Worm (Caenorhabditis elegans): ENCODE measurements around the gene tps-2.
A peak's percentile ranks its signal among the peaks of the same experiment; 100 is the strongest.

The tps-2 gene

ce11 chrII:14561549-14562115 lies 39.1 kb upstream of the tps-2 start, which contains the start of gene mog-4 (continued):
- TF ChIP-seq hsf-1 (GFP tag; IDR thresholded peaks at IDR 0.05) (peak; percentile 93), Y53F4B.3 (GFP tag; IDR thresholded peaks at IDR 0.05) (peak; percentile 93), gei-17 (GFP tag; optimal IDR thresholded peaks at IDR 0.05) (peak; percentile 66), nfya-2 (GFP tag; IDR thresholded peaks at IDR 0.05) (peak; percentile 89), F23B12.7 (tag; optimal IDR thresholded peaks at IDR 0.05; ENCODE audit: insufficient read depth) (peak; percentile 25), rcor-1 (GFP tag; IDR thresholded peaks at IDR 0.05) (peak; percentile 99), lir-1 (GFP tag; conservative IDR thresholded peaks at IDR 0.05) (peak; percentile 99), dpl-1 (GFP tag; optimal IDR thresholded peaks at IDR 0.05) (peak; percentile 46), mcd-1 (GFP tag; IDR thresholded peaks at IDR 0.05) (peak; percentile 99), atf-7 (tag; optimal IDR thresholded peaks at IDR 0.05) (peak; percentile 84), attf-5 (GFP tag; optimal IDR thresholded peaks at IDR 0.05) (peak; percentile 99), madf-8 (GFP tag; conservative IDR thresholded peaks at IDR 0.05) (peak; percentile 99), bed-2 (GFP tag; IDR thresholded peaks at IDR 0.05) (peak; percentile 100), lin-54 (GFP tag; optimal IDR thresholded peaks at IDR 0.05) (peak; percentile 97), lin-40 (tag; optimal IDR thresholded peaks at IDR 0.05) (peak; percentile 98), F33H1.4 (GFP tag; IDR thresholded peaks at IDR 0.05) (peak; percentile 97), madf-6 (GFP tag; IDR thresholded peaks at IDR 0.05) (peak; percentile 99), die-1 (tag; optimal IDR thresholded peaks at IDR 0.05) (peak; percentile 45), akir-1 (GFP tag; optimal IDR thresholded peaks at IDR 0.05) (peak; percentile 89), B0019.2 (GFP tag; conservative IDR thresholded peaks at IDR 0.05) (peak; percentile 100), mxl-1 (tag; optimal IDR thresholded peaks at IDR 0.05) (peak; percentile 28), ceh-40 (GFP tag; IDR thresholded peaks at IDR 0.05) (peak; percentile 95), lin-35 (GFP tag; optimal IDR thresholded peaks at IDR 0.05) (peak in 2 of 3 experiments; percentile 26 to 84), ceh-27 (GFP tag; optimal IDR thresholded peaks at IDR 0.05) (peak; percentile 97), lin-26 (GFP tag; IDR thresholded peaks at IDR 0.05) (peak; percentile 98), T26A5.8 (tag; optimal IDR thresholded peaks at IDR 0.05) (peak; percentile 7), ceh-100 (GFP tag; IDR thresholded peaks at IDR 0.05) (peak; percentile 96), nhr-90 (tag; optimal IDR thresholded peaks at IDR 0.05) (peak; percentile 64), attf-3 (GFP tag; conservative IDR thresholded peaks at IDR 0.05) (peak; percentile 93), egl-18 (GFP tag; IDR thresholded peaks at IDR 0.05) (peak; percentile 97), hmg-1.2 (GFP tag; IDR thresholded peaks at IDR 0.05) (peak; percentile 100), let-607 (tag; optimal IDR thresholded peaks at IDR 0.05) (peak; percentile 97 to 98), hmg-20 (GFP tag; IDR thresholded peaks at IDR 0.05) (peak; percentile 95), rec-8 (tag; optimal IDR thresholded peaks at IDR 0.05) (peak; percentile 62 to 86), aptf-2 (GFP tag; conservative IDR thresholded peaks at IDR 0.05) (peak; percentile 99), nfyb-1 (GFP tag; IDR thresholded peaks at IDR 0.05) (peak; percentile 99), Y95B8A.8 (GFP tag; IDR thresholded peaks at IDR 0.05) (peak; percentile 99), ccch-3 (GFP tag; optimal IDR thresholded peaks at IDR 0.05) (peak; percentile 97), B0261.1 (tag; optimal IDR thresholded peaks at IDR 0.05) (peak; percentile 35), egrh-3 (GFP tag; IDR thresholded peaks at IDR 0.05) (peak; percentile 90), ztf-25 (GFP tag; IDR thresholded peaks at IDR 0.05) (peak; percentile 100), F22D6.2 (tag; optimal IDR thresholded peaks at IDR 0.05) (peak; percentile 89), madf-10 (tag; optimal IDR thresholded peaks at IDR 0.05) (peak; percentile 93), Y56A3A.18 (GFP tag; IDR thresholded peaks at IDR 0.05) (peak; percentile 99), ceh-58 (GFP tag; IDR thresholded peaks at IDR 0.05) (0 out of 2 replicates have a peak, but pooled peaks have one; percentile 15), tbp1 (GFP tag; optimal IDR thresholded peaks at IDR 0.05) (peak; percentile 76), ceh-79 (tag; optimal IDR thresholded peaks at IDR 0.05) (peak; percentile 61), mel-28 (tag; optimal IDR thresholded peaks at IDR 0.05; ENCODE audit: borderline replicate concordance) (peak; percentile 76)
